Worm (Caenorhabditis elegans): ENCODE data around the gene psd-1.

DNA sequence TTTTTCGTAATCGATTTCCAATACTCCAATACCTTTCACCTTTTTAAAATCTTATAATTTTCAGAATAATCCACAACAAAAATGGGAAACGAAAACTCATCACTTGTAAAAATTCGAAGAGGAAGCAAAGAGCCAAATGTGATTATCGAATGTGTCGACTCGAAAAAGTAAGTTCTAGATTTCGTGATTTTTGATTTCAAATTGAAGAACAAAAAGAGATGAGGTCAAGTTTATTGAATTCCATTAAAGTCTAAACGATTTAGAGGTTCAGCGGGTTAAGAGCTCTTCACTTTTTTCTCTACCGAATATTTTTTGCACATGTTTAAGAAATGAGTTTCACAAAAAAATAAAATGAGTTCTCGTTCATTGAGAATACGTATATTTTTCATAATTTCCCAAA, 16.3 kb downstream of the psd-1 start, which contains the start of gene B0361.4:
- TF ChIP-seq ref-1 (GFP tag; conservative IDR thresholded peaks at IDR 0.05): no peak
- no peak for TF ChIP-seq tab-1 (GFP tag; IDR thresholded peaks at IDR 0.05)
- TF ChIP-seq flt-1 (GFP tag; IDR thresholded peaks at IDR 0.05): no peak
- TF ChIP-seq T22C8.4 (GFP tag; IDR thresholded peaks at IDR 0.05): no peak
- TF ChIP-seq klf-2 (GFP tag; conservative IDR thresholded peaks at IDR 0.05): no peak
- TF ChIP-seq med-1 (GFP tag; optimal IDR thresholded peaks at IDR 0.05; ENCODE audit: insufficient read depth): no peak
- TF ChIP-seq ztf-29 (GFP tag; IDR thresholded peaks at IDR 0.05): no peak
